Worm (Caenorhabditis elegans) whole organism, L1 larva: ENCODE data around the gene kin-36.

Source experiments
- C34B4.2 ChIP-seq: sonication (generic microtip); optimal IDR thresholded peaks from 2 replicates; lab custom pipeline; 2017; ENCODE audit warnings: mild to moderate bottlenecking, missing genetic modification characterization, missing compliant biosample characterization
- Y116A8C.19 ChIP-seq: sonication (generic microtip); optimal IDR thresholded peaks from 2 replicates; lab custom pipeline; 2016; ENCODE audit warnings: missing compliant biosample characterization, missing genetic modification characterization, borderline replicate concordance
- alr-1 ChIP-seq: fragments of 200-800 bp; sonication (Bioruptor generic); optimal IDR thresholded peaks from 2 replicates; lab custom pipeline; 2018; ENCODE audit warnings: borderline replicate concordance, mild to moderate bottlenecking, missing genetic modification characterization, missing compliant biosample characterization
- ama-1 ChIP-seq: fragments of 150-350 bp; optimal IDR thresholded peaks from 2 replicates; lab custom pipeline; 2014
- blmp-1 ChIP-seq: fragments of 150-350 bp; optimal IDR thresholded peaks from 2 replicates; lab custom pipeline; 2014; ENCODE audit warnings: missing biosample characterization, missing genetic modification characterization
- ceh-63 ChIP-seq: fragments of 200-800 bp; sonication (Bioruptor generic); optimal IDR thresholded peaks from 2 replicates; lab custom pipeline; 2018; ENCODE audit warnings: mild to moderate bottlenecking, missing genetic modification characterization, missing compliant biosample characterization
- ceh-8 ChIP-seq: fragments of 200-800 bp; sonication (Bioruptor generic); optimal IDR thresholded peaks from 2 replicates; lab custom pipeline; 2018; ENCODE audit warnings: mild to moderate bottlenecking, missing genetic modification characterization, moderate library complexity, missing compliant biosample characterization
- ceh-82 ChIP-seq, 3 experiments: fragments of 150-350 bp in 1 of 3; sonication (generic microtip) in 2 of 3; optimal IDR thresholded peaks; 2 replicates each; lab custom pipeline; 2014 to 2017; ENCODE audit warnings: missing biosample characterization in 3 of 3, missing genetic modification characterization in 3 of 3
- ceh-88 ChIP-seq: fragments of 200-800 bp; sonication (Bioruptor generic); IDR thresholded peaks from 2 replicates; pipeline ENCODE4 v1.3.6; 2022; ENCODE audit warnings: missing genetic modification characterization, missing compliant biosample characterization
- ces-1 ChIP-seq: fragments of 150-350 bp; optimal IDR thresholded peaks from 2 replicates; lab custom pipeline; 2014; ENCODE audit warnings: missing biosample characterization, missing genetic modification reagents, missing genetic modification characterization
- efl-1 ChIP-seq, 4 experiments: fragments of 150-350 bp; optimal IDR thresholded peaks in 3 of 4; peaks in 1 of 4; 1 replicate in 1 of 4; 2 replicates in 3 of 4; lab custom pipeline; 2014; ENCODE audit warnings: missing biosample characterization in 2 of 4, missing genetic modification characterization in 2 of 4, missing genetic modification reagents in 2 of 4
- egl-13 ChIP-seq: sonication (generic microtip); optimal IDR thresholded peaks from 2 replicates; lab custom pipeline; 2016; ENCODE audit warnings: missing genotype, missing genetic modification reagents, missing genetic modification characterization, missing compliant biosample characterization
- elt-2 ChIP-seq: sonication (generic microtip); optimal IDR thresholded peaks from 2 replicates; lab custom pipeline; 2016; ENCODE audit warnings: missing genetic modification characterization, mild to moderate bottlenecking, inconsistent platforms, missing compliant biosample characterization, missing genetic modification reagents
- elt-3 ChIP-seq, 6 experiments: fragments of 150-350 bp in 1 of 6; sonication (generic microtip); optimal IDR thresholded peaks; 2 replicates each; lab custom pipeline; 2017 to 2018; ENCODE audit warnings: missing biosample characterization in 6 of 6, missing genetic modification characterization in 6 of 6, inconsistent platforms in 1 of 6
- ets-5 ChIP-seq: fragments of 200-800 bp; sonication (Bioruptor generic); IDR thresholded peaks from 2 replicates; pipeline ENCODE4 v1.3.6; 2022; ENCODE audit warnings: missing genetic modification characterization, missing compliant biosample characterization
- fkh-10 ChIP-seq: sonication (generic microtip); optimal IDR thresholded peaks from 2 replicates; lab custom pipeline; 2017; ENCODE audit warnings: missing biosample characterization, missing genetic modification reagents, missing genetic modification characterization
- fkh-8 ChIP-seq: sonication (generic microtip); optimal IDR thresholded peaks from 2 replicates; lab custom pipeline; 2016; ENCODE audit warnings: mild to moderate bottlenecking, missing genetic modification characterization, missing compliant biosample characterization
- fos-1 ChIP-seq: fragments of 150-350 bp; optimal IDR thresholded peaks from 2 replicates; lab custom pipeline; 2014; ENCODE audit warnings: missing biosample characterization, missing genetic modification characterization
- hlh-4 ChIP-seq: sonication (generic microtip); optimal IDR thresholded peaks from 2 replicates; lab custom pipeline; 2016; ENCODE audit warnings: mild to moderate bottlenecking, missing genetic modification characterization, missing compliant biosample characterization
- isw-1 ChIP-seq: fragments of 200-800 bp; sonication (Bioruptor generic); IDR thresholded peaks from 2 replicates; pipeline ENCODE4 v1.3.6; 2022; ENCODE audit warnings: missing genetic modification characterization, missing compliant biosample characterization
- lin-13 ChIP-seq: fragments of 150-350 bp; optimal IDR thresholded peaks from 2 replicates; lab custom pipeline; 2014; ENCODE audit warnings: missing biosample characterization, missing genetic modification reagents, missing genetic modification characterization
- lin-14 ChIP-seq: fragments of 200-800 bp; sonication (Bioruptor generic); optimal IDR thresholded peaks from 2 replicates; lab custom pipeline; 2018; ENCODE audit warnings: mild to moderate bottlenecking, missing genetic modification characterization, moderate library complexity, missing compliant biosample characterization
- lin-15B ChIP-seq: fragments of 150-350 bp; sonication (generic microtip); optimal IDR thresholded peaks from 3 replicates; lab custom pipeline; 2014; ENCODE audit warnings: missing biosample characterization, missing genetic modification characterization
- lir-3 ChIP-seq: sonication (generic microtip); optimal IDR thresholded peaks from 2 replicates; lab custom pipeline; 2016; ENCODE audit warnings: mild to moderate bottlenecking, missing genetic modification characterization, moderate library complexity, missing compliant biosample characterization; ENCODE audit not compliant: poor library complexity
- lsy-2 ChIP-seq, 2 experiments: fragments of 150-350 bp; optimal IDR thresholded peaks; 2 replicates each; lab custom pipeline; 2014; ENCODE audit warnings: missing biosample characterization in 2 of 2, missing genetic modification characterization in 2 of 2
- mef-2 ChIP-seq: fragments of 150-350 bp; optimal IDR thresholded peaks from 2 replicates; lab custom pipeline; 2014; ENCODE audit warnings: missing biosample characterization, missing genetic modification characterization
- nhr-11 ChIP-seq: fragments of 150-350 bp; optimal IDR thresholded peaks from 2 replicates; lab custom pipeline; 2014; ENCODE audit warnings: missing biosample characterization, missing genetic modification characterization
- nhr-12 ChIP-seq: sonication (generic microtip); optimal IDR thresholded peaks from 2 replicates; lab custom pipeline; 2017; ENCODE audit warnings: missing biosample characterization, missing genetic modification characterization
- nhr-19 ChIP-seq: fragments of 200-800 bp; sonication (Bioruptor generic); conservative IDR thresholded peaks from 2 replicates; pipeline ENCODE4 v1.3.6; 2022; ENCODE audit warnings: missing genetic modification characterization, missing compliant biosample characterization
- nhr-20 ChIP-seq: sonication (generic microtip); optimal IDR thresholded peaks from 2 replicates; lab custom pipeline; 2016; ENCODE audit warnings: mild to moderate bottlenecking, missing genetic modification characterization, missing compliant biosample characterization
- nhr-237 ChIP-seq: fragments of 150-350 bp; optimal IDR thresholded peaks from 2 replicates; lab custom pipeline; 2014; ENCODE audit warnings: missing biosample characterization, missing genetic modification characterization
- nhr-28 ChIP-seq: fragments of 150-350 bp; optimal IDR thresholded peaks from 2 replicates; lab custom pipeline; 2014; ENCODE audit warnings: missing biosample characterization, missing genetic modification characterization
- nhr-47 ChIP-seq: sonication (generic microtip); optimal IDR thresholded peaks from 2 replicates; lab custom pipeline; 2016; ENCODE audit warnings: mild to moderate bottlenecking, missing genetic modification characterization, moderate library complexity, missing compliant biosample characterization
- nhr-77 ChIP-seq: fragments of 150-350 bp; optimal IDR thresholded peaks from 2 replicates; lab custom pipeline; 2014; ENCODE audit warnings: missing biosample characterization, missing genetic modification characterization
- nhr-90 ChIP-seq: sonication (generic microtip); optimal IDR thresholded peaks from 2 replicates; lab custom pipeline; 2016; ENCODE audit warnings: mild to moderate bottlenecking, missing genetic modification characterization, missing compliant biosample characterization; ENCODE audit not compliant: poor library complexity
- pax-3 ChIP-seq: fragments of 200-800 bp; sonication (Bioruptor generic); optimal IDR thresholded peaks from 2 replicates; lab custom pipeline; 2018; ENCODE audit warnings: mild to moderate bottlenecking, missing genetic modification characterization, moderate library complexity, missing compliant biosample characterization
- rnt-1 ChIP-seq: sonication (generic microtip); optimal IDR thresholded peaks from 2 replicates; lab custom pipeline; 2016; ENCODE audit warnings: mild to moderate bottlenecking, missing genetic modification characterization, moderate library complexity, missing compliant biosample characterization
- snpc-4 ChIP-seq: fragments of 150-350 bp; optimal IDR thresholded peaks from 2 replicates; lab custom pipeline; 2014; ENCODE audit warnings: missing biosample characterization, missing genetic modification characterization
- tbx-2 ChIP-seq: sonication (generic microtip); optimal IDR thresholded peaks from 2 replicates; lab custom pipeline; 2016; ENCODE audit warnings: missing genetic modification characterization, missing compliant biosample characterization
- unc-130 ChIP-seq: fragments of 150-350 bp; optimal IDR thresholded peaks from 2 replicates; lab custom pipeline; 2017; ENCODE audit warnings: missing biosample characterization, missing genetic modification characterization, inconsistent platforms
- unc-30 ChIP-seq: sonication (generic microtip); optimal IDR thresholded peaks from 2 replicates; lab custom pipeline; 2017; ENCODE audit warnings: missing biosample characterization, missing genetic modification characterization
- unc-98 ChIP-seq: fragments of 200-800 bp; sonication (Bioruptor generic); IDR thresholded peaks from 2 replicates; pipeline ENCODE4 v1.3.6; 2022; ENCODE audit warnings: missing genetic modification characterization, missing compliant biosample characterization
- vab-15 ChIP-seq: sonication (generic microtip); optimal IDR thresholded peaks from 2 replicates; lab custom pipeline; 2017; ENCODE audit warnings: missing genotype, mild to moderate bottlenecking, missing genetic modification characterization, missing compliant biosample characterization
- xbp-1 ChIP-seq: sonication (generic microtip); optimal IDR thresholded peaks from 2 replicates; lab custom pipeline; 2016; ENCODE audit warnings: missing genetic modification characterization, missing compliant biosample characterization
- zip-4 ChIP-seq: fragments of 200-800 bp; sonication (Bioruptor generic); optimal IDR thresholded peaks from 2 replicates; lab custom pipeline; 2018; ENCODE audit warnings: mild to moderate bottlenecking, missing genetic modification characterization, moderate library complexity, missing compliant biosample characterization

The kin-36 gene

DNA sequence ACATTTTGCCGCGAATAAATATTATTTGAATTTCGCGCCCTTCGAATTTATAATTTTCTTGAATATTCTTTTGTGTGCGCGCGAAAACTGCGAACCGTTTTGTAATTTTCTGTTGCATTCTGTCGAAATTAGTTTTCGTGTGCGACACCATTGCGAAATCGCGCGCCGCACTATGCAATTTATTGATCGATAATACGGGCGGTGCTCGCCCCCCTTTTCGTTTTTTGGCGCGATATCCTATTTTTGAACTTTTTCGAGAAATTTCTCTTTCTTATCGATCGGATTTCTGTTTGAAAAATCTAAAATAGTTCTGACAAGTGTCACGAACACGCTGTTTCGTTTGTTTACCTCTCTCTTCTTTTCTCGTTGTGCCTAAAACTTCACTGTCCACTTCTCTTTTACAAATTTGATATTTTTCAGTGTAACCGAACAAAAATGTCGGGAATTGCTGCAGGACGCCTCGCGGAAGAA is 28.2 kb upstream of the kin-36 start, which contains the start of gene ubc-9 (continued):
- peak; percentile 47 for TF ChIP-seq snpc-4
- TF ChIP-seq rnt-1 (tag; lab: Kevin White, UChicago): peak; percentile 62
- TF ChIP-seq lin-13 (GFP tag; lab: Kevin White, UChicago): peak; percentile 88
- no peak for TF ChIP-seq fos-1 (tag; lab: Kevin White, UChicago)
- TF ChIP-seq pax-3 (tag; lab: Kevin White, UChicago): peak; percentile 56
- TF ChIP-seq zip-4 (GFP tag; lab: Kevin White, UChicago): peak; percentile 69
- TF ChIP-seq elt-2 (tag; lab: Kevin White, UChicago): peak; percentile 31
- TF ChIP-seq unc-130 (tag; lab: Kevin White, UChicago): no peak
- TF ChIP-seq nhr-47 (tag; lab: Kevin White, UChicago): peak; percentile 82
- no peak for TF ChIP-seq nhr-12
- TF ChIP-seq elt-3 (tag; optimal IDR thresholded peaks at IDR 0.05; lab: Kevin White, UChicago): peak in 2 of 6 experiments; percentile 18 to 25
- no peak for TF ChIP-seq Y116A8C.19 (tag; lab: Kevin White, UChicago)
- TF ChIP-seq ets-5 (GFP tag; lab: Robert Waterston, UW): no peak
- no peak for TF ChIP-seq nhr-28
- TF ChIP-seq ceh-88 (GFP tag; lab: Robert Waterston, UW): no peak
- TF ChIP-seq nhr-237 (tag; lab: Kevin White, UChicago): no peak
- no peak for TF ChIP-seq alr-1 (tag; lab: Kevin White, UChicago)
- peak; percentile 93 for TF ChIP-seq C34B4.2 (tag; lab: Kevin White, UChicago)
- TF ChIP-seq egl-13 (tag; lab: Kevin White, UChicago): peak; percentile 54
- no peak for TF ChIP-seq ces-1
- peak; percentile 43 for TF ChIP-seq nhr-77 (tag; lab: Kevin White, UChicago)
- TF ChIP-seq ceh-82 (tag; optimal IDR thresholded peaks at IDR 0.05; lab: Kevin White, UChicago): peak in 2 of 3 experiments; percentile 65 to 80
- TF ChIP-seq efl-1 (optimal IDR thresholded peaks at IDR 0.05; lab: Kevin White, UChicago): peak; percentile 71 to 72
- TF ChIP-seq efl-1 (GFP tag; optimal IDR thresholded peaks at IDR 0.05 in 1 of 2; lab: Kevin White, UChicago): peak; percentile 64 to 96
- peak; percentile 70 for TF ChIP-seq lin-15B
- peak; percentile 83 for TF ChIP-seq nhr-20 (tag; lab: Kevin White, UChicago)
- peak; percentile 72 for TF ChIP-seq fkh-8 (tag; lab: Kevin White, UChicago)
- TF ChIP-seq nhr-90: peak; percentile 77
- TF ChIP-seq unc-98 (GFP tag; lab: Robert Waterston, UW): no peak

ce11 chrIV:4652365-4652844 is 26.4 kb upstream of the kin-36 start, which contains the start of gene F29B9.5:
F29B9.5 (plus strand) TSS chrIV:4652415.
- peak; percentile 61 for TF ChIP-seq ama-1 (lab: Kevin White, UChicago)
- no peak for TF ChIP-seq nhr-20 (tag; lab: Kevin White, UChicago)
- TF ChIP-seq nhr-237 (tag; lab: Kevin White, UChicago): no peak
- TF ChIP-seq rnt-1 (tag; lab: Kevin White, UChicago): peak; percentile 18
- no peak for TF ChIP-seq tbx-2
- no peak for TF ChIP-seq lin-15B
- TF ChIP-seq unc-130 (tag; lab: Kevin White, UChicago): no peak
- TF ChIP-seq nhr-11 (tag; lab: Kevin White, UChicago): no peak

DNA sequence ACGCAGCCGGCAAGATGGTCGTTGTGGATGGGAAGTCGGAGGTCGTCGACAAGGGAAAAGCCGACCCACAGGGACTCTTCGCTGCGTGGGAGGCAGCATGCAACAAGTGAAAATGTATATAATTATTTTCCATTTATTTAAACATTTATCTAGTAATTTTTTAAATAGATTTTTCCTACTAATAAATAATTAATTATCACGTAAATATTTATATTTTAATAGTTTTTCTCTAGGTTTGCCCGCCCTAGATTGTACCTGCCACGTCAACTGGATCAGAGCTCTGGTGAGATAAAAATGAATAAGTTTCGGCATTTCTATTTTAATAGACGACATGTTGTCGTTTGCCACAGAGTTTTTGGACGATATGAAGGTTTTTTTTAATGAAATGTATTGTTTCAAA is 25.9 kb upstream of the kin-36 start, which contains the start of gene psr-1:
TSS of gene psr-1 (plus strand) at position 301 of the 400 bp plus-strand sequence.
- no peak for TF ChIP-seq nhr-19 (GFP tag; lab: Robert Waterston, UW)
- no peak for TF ChIP-seq isw-1
- TF ChIP-seq nhr-237 (tag; lab: Kevin White, UChicago): no peak
- TF ChIP-seq lin-15B: no peak
- no peak for TF ChIP-seq vab-15 (tag; lab: Kevin White, UChicago)
- TF ChIP-seq lin-14 (GFP tag; lab: Kevin White, UChicago): no peak
- TF ChIP-seq xbp-1 (tag; lab: Kevin White, UChicago): no peak
- TF ChIP-seq unc-30: no peak
- TF ChIP-seq tbx-2: no peak
- no peak for TF ChIP-seq blmp-1 (tag; lab: Kevin White, UChicago)
- no peak for TF ChIP-seq ceh-63 (GFP tag; lab: Kevin White, UChicago)
- TF ChIP-seq fkh-10: no peak
- no peak for TF ChIP-seq lsy-2 (tag; optimal IDR thresholded peaks at IDR 0.05; lab: Kevin White, UChicago)
- no peak for TF ChIP-seq nhr-20 (tag; lab: Kevin White, UChicago)
- TF ChIP-seq mef-2 (tag; lab: Kevin White, UChicago): no peak
- no peak for TF ChIP-seq hlh-4 (tag; lab: Kevin White, UChicago)
- TF ChIP-seq lir-3 (tag; lab: Kevin White, UChicago): no peak
- no peak for TF ChIP-seq egl-13 (tag; lab: Kevin White, UChicago)
- TF ChIP-seq ceh-8 (GFP tag; lab: Kevin White, UChicago): no peak
- TF ChIP-seq snpc-4: no peak
